Worm (Caenorhabditis elegans) whole organism, L2 larva: ENCODE data around the gene H17B01.2.
A peak's percentile ranks its signal among the peaks of the same experiment; 100 is the strongest.

Experiments used
- C34F6.9 ChIP-seq: fragments of 150-350 bp; optimal IDR thresholded peaks from 2 replicates; lab custom pipeline; 2014; ENCODE audit warnings: missing biosample characterization, missing genetic modification characterization
- R02D3.7 ChIP-seq: fragments of 150-350 bp; optimal IDR thresholded peaks from 2 replicates; lab custom pipeline; 2014; ENCODE audit warnings: missing biosample characterization, missing genetic modification characterization
- ZK546.5 ChIP-seq: sonication (generic microtip); optimal IDR thresholded peaks from 2 replicates; lab custom pipeline; 2017; ENCODE audit warnings: missing biosample characterization, missing genetic modification characterization
- alr-1 ChIP-seq: fragments of 150-350 bp; optimal IDR thresholded peaks from 2 replicates; lab custom pipeline; 2014; ENCODE audit warnings: missing biosample characterization, missing genetic modification characterization
- aly-2 ChIP-seq: fragments of 150-350 bp; optimal IDR thresholded peaks from 2 replicates; lab custom pipeline; 2014; ENCODE audit warnings: missing biosample characterization, missing genetic modification characterization
- ama-1 ChIP-seq: fragments of 150-350 bp; optimal IDR thresholded peaks from 2 replicates; lab custom pipeline; 2018; ENCODE audit warnings: inconsistent platforms
- blmp-1 ChIP-seq: sonication (generic microtip); optimal IDR thresholded peaks from 2 replicates; lab custom pipeline; 2017; ENCODE audit warnings: missing genetic modification characterization, mild to moderate bottlenecking, missing compliant biosample characterization, antibody characterized with exemption, moderate library complexity; ENCODE audit not compliant: insufficient read depth
- ceh-16 ChIP-seq: fragments of 150-350 bp; optimal IDR thresholded peaks from 2 replicates; lab custom pipeline; 2014; ENCODE audit warnings: missing biosample characterization, missing genetic modification characterization
- egl-27 ChIP-seq: sonication (generic microtip); optimal IDR thresholded peaks from 3 replicates; lab custom pipeline; 2017; ENCODE audit warnings: missing biosample characterization, missing genetic modification reagents, missing genetic modification characterization
- elt-1 ChIP-seq: fragments of 150-350 bp; optimal IDR thresholded peaks from 2 replicates; lab custom pipeline; 2014; ENCODE audit warnings: missing biosample characterization, missing genetic modification characterization
- elt-3 ChIP-seq: sonication (generic microtip); optimal IDR thresholded peaks from 2 replicates; lab custom pipeline; 2017; ENCODE audit warnings: missing biosample characterization, missing genetic modification characterization
- fos-1 ChIP-seq: fragments of 150-350 bp; optimal IDR thresholded peaks from 2 replicates; lab custom pipeline; 2014; ENCODE audit warnings: missing biosample characterization, missing genetic modification characterization
- gmeb-1 ChIP-seq: fragments of 150-350 bp; optimal IDR thresholded peaks from 2 replicates; lab custom pipeline; 2014; ENCODE audit warnings: missing biosample characterization, missing genetic modification characterization
- lin-11 ChIP-seq: fragments of 150-350 bp; sonication (generic microtip); optimal IDR thresholded peaks from 2 replicates; lab custom pipeline; 2014; ENCODE audit warnings: missing biosample characterization, missing genetic modification characterization, inconsistent platforms, mixed read lengths
- lin-13 ChIP-seq: fragments of 150-350 bp; optimal IDR thresholded peaks from 2 replicates; lab custom pipeline; 2014; ENCODE audit warnings: missing biosample characterization, missing genetic modification reagents, missing genetic modification characterization
- lin-39 ChIP-seq: fragments of 150-350 bp; optimal IDR thresholded peaks from 2 replicates; lab custom pipeline; 2014; ENCODE audit warnings: missing biosample characterization, missing genetic modification reagents, missing genetic modification characterization
- lsy-2 ChIP-seq, 2 experiments: fragments of 150-350 bp in 1 of 2; sonication (generic microtip) in 1 of 2; optimal IDR thresholded peaks; 2 replicates each; lab custom pipeline; 2014 to 2017; ENCODE audit warnings: missing biosample characterization in 2 of 2, missing genetic modification characterization in 2 of 2
- mab-5 ChIP-seq: fragments of 150-350 bp; optimal IDR thresholded peaks from 2 replicates; lab custom pipeline; 2014; ENCODE audit warnings: missing biosample characterization, missing genetic modification characterization
- mbf-1 ChIP-seq: sonication (generic microtip); optimal IDR thresholded peaks from 2 replicates; lab custom pipeline; 2017; ENCODE audit warnings: missing biosample characterization, missing genetic modification characterization
- mdl-1 ChIP-seq, 2 experiments: fragments of 150-350 bp in 1 of 2; sonication (generic microtip) in 1 of 2; optimal IDR thresholded peaks; 2 replicates each; lab custom pipeline; 2017; ENCODE audit warnings: missing biosample characterization in 2 of 2, missing genetic modification characterization in 2 of 2
- nhr-11 ChIP-seq: fragments of 150-350 bp; optimal IDR thresholded peaks from 2 replicates; lab custom pipeline; 2014; ENCODE audit warnings: missing biosample characterization, missing genetic modification characterization
- nhr-12 ChIP-seq: fragments of 150-350 bp; optimal IDR thresholded peaks from 2 replicates; lab custom pipeline; 2014; ENCODE audit warnings: missing biosample characterization, missing genetic modification characterization
- nhr-129 ChIP-seq: fragments of 150-350 bp; optimal IDR thresholded peaks from 2 replicates; lab custom pipeline; 2014; ENCODE audit warnings: missing biosample characterization, missing genetic modification characterization
- nhr-21 ChIP-seq: fragments of 150-350 bp; optimal IDR thresholded peaks from 2 replicates; lab custom pipeline; 2014; ENCODE audit warnings: missing biosample characterization, missing genetic modification characterization
- nhr-23 ChIP-seq: fragments of 150-350 bp; optimal IDR thresholded peaks from 2 replicates; lab custom pipeline; 2014; ENCODE audit warnings: missing biosample characterization, missing genetic modification reagents, missing genetic modification characterization
- nhr-77 ChIP-seq: fragments of 150-350 bp; optimal IDR thresholded peaks from 2 replicates; lab custom pipeline; 2014; ENCODE audit warnings: missing biosample characterization, missing genetic modification characterization
- peb-1 ChIP-seq: fragments of 150-350 bp; optimal IDR thresholded peaks from 2 replicates; lab custom pipeline; 2014; ENCODE audit warnings: missing biosample characterization, missing genetic modification characterization
- skn-1 ChIP-seq: sonication (generic microtip); optimal IDR thresholded peaks from 2 replicates; lab custom pipeline; 2017; ENCODE audit warnings: missing biosample characterization, missing genetic modification characterization
- snpc-4 ChIP-seq: fragments of 150-350 bp; optimal IDR thresholded peaks from 2 replicates; lab custom pipeline; 2014; ENCODE audit warnings: missing biosample characterization, missing genetic modification characterization
- unc-39 ChIP-seq: fragments of 150-350 bp; optimal IDR thresholded peaks from 2 replicates; lab custom pipeline; 2014; ENCODE audit warnings: missing biosample characterization, missing genetic modification characterization
- unc-55 ChIP-seq: fragments of 150-350 bp; sonication (generic microtip); optimal IDR thresholded peaks from 3 replicates; lab custom pipeline; 2014; ENCODE audit warnings: missing biosample characterization, missing genetic modification reagents, missing genetic modification characterization
- ztf-11 ChIP-seq: sonication (generic microtip); optimal IDR thresholded peaks from 2 replicates; lab custom pipeline; 2017; ENCODE audit warnings: missing biosample characterization, missing genetic modification characterization
- ztf-4 ChIP-seq: fragments of 150-350 bp; optimal IDR thresholded peaks from 2 replicates; lab custom pipeline; 2014; ENCODE audit warnings: missing biosample characterization, missing genetic modification characterization

Gene H17B01.2

ce11 chrII:1473481-1473880 is 3.1 kb downstream of the H17B01.2 start, which contains the start of gene H17B01.5:
H17B01.5 (minus strand) TSS chrII:1473581.
- TF ChIP-seq aly-2 (tag; lab: Kevin White, UChicago), result no peak
- TF ChIP-seq, all 48 proteins: peak for 0

ce11 chrII:1474807-1475206 is 4.4 kb downstream of the H17B01.2 start:
- TF ChIP-seq nhr-12 (tag; lab: Kevin White, UChicago) (no peak), unc-39 (tag; lab: Kevin White, UChicago) (no peak), nhr-23 (tag; lab: Kevin White, UChicago) (no peak), peb-1 (tag; lab: Kevin White, UChicago) (no peak), elt-1 (tag; lab: Kevin White, UChicago) (no peak), ceh-16 (tag; lab: Kevin White, UChicago) (no peak)

ce11 chrII:1475328-1475727 is 5.0 kb downstream of the H17B01.2 start:
- peak; percentile 90 for TF ChIP-seq fos-1 (tag; lab: Kevin White, UChicago)
- no peak for TF ChIP-seq ceh-16 (tag; lab: Kevin White, UChicago)
- no peak for TF ChIP-seq lsy-2 (tag; optimal IDR thresholded peaks at IDR 0.05; lab: Kevin White, UChicago)
- no peak for TF ChIP-seq lin-39 (tag; lab: Kevin White, UChicago)
- TF ChIP-seq lin-13 (GFP tag; lab: Kevin White, UChicago), result no peak
- no peak for TF ChIP-seq ZK546.5 (tag; lab: Kevin White, UChicago)
- no peak for TF ChIP-seq egl-27
- no peak for TF ChIP-seq nhr-11 (tag; lab: Kevin White, UChicago)
- peak; percentile 31 for TF ChIP-seq skn-1
- no peak for TF ChIP-seq blmp-1 (tag; lab: Kevin White, UChicago)
- TF ChIP-seq mbf-1 (tag; lab: Kevin White, UChicago), result no peak
- TF ChIP-seq peb-1 (tag; lab: Kevin White, UChicago), result no peak
- no peak for TF ChIP-seq ama-1 (lab: Kevin White, UChicago)
- no peak for TF ChIP-seq nhr-21 (tag; lab: Kevin White, UChicago)
- TF ChIP-seq aly-2 (tag; lab: Kevin White, UChicago), result no peak
- TF ChIP-seq snpc-4, result no peak
- peak; percentile 4 for TF ChIP-seq gmeb-1 (tag; lab: Kevin White, UChicago)
- no peak for TF ChIP-seq mdl-1 (tag; optimal IDR thresholded peaks at IDR 0.05; lab: Kevin White, UChicago)
- no peak for TF ChIP-seq lin-11 (tag; lab: Kevin White, UChicago)
- no peak for TF ChIP-seq unc-39 (tag; lab: Kevin White, UChicago)

- TF ChIP-seq R02D3.7 (tag; lab: Kevin White, UChicago), result no peak
- TF ChIP-seq nhr-77 (tag; lab: Kevin White, UChicago), result no peak
Measured at ce11 chrII:1476016-1476415, 5.7 kb downstream of the H17B01.2 start.

- TF ChIP-seq fos-1 (tag; lab: Kevin White, UChicago), result no peak
- TF ChIP-seq lin-39 (tag; lab: Kevin White, UChicago), result no peak
- no peak for TF ChIP-seq ztf-4 (tag; lab: Kevin White, UChicago)
- TF ChIP-seq blmp-1 (tag; lab: Kevin White, UChicago), result no peak
- TF ChIP-seq nhr-12 (tag; lab: Kevin White, UChicago), result no peak
- no peak for TF ChIP-seq elt-3 (tag; lab: Kevin White, UChicago)
- TF ChIP-seq peb-1 (tag; lab: Kevin White, UChicago), result no peak
Measured at ce11 chrII:1477295-1477694, 6.9 kb downstream of the H17B01.2 start.

ce11 chrII:1477975-1478374 is 7.6 kb downstream of the H17B01.2 start:
- no peak for TF ChIP-seq alr-1 (tag; lab: Kevin White, UChicago)
- no peak for TF ChIP-seq elt-3 (tag; lab: Kevin White, UChicago)
- no peak for TF ChIP-seq nhr-129

- TF ChIP-seq C34F6.9 (no peak), lsy-2 (tag; optimal IDR thresholded peaks at IDR 0.05; lab: Kevin White, UChicago) (no peak), unc-55 (no peak), snpc-4 (no peak), mab-5 (tag; lab: Kevin White, UChicago) (no peak), ztf-11 (tag; lab: Kevin White, UChicago) (no peak), ZK546.5 (tag; lab: Kevin White, UChicago) (no peak), ama-1 (lab: Kevin White, UChicago) (no peak), skn-1 (no peak), elt-3 (tag; lab: Kevin White, UChicago) (no peak)
Measured at ce11 chrII:1478522-1478921, 8.2 kb downstream of the H17B01.2 start.
